Fruit fly (Drosophila melanogaster): ENCODE data around the gene PTPMT1.

DNA sequence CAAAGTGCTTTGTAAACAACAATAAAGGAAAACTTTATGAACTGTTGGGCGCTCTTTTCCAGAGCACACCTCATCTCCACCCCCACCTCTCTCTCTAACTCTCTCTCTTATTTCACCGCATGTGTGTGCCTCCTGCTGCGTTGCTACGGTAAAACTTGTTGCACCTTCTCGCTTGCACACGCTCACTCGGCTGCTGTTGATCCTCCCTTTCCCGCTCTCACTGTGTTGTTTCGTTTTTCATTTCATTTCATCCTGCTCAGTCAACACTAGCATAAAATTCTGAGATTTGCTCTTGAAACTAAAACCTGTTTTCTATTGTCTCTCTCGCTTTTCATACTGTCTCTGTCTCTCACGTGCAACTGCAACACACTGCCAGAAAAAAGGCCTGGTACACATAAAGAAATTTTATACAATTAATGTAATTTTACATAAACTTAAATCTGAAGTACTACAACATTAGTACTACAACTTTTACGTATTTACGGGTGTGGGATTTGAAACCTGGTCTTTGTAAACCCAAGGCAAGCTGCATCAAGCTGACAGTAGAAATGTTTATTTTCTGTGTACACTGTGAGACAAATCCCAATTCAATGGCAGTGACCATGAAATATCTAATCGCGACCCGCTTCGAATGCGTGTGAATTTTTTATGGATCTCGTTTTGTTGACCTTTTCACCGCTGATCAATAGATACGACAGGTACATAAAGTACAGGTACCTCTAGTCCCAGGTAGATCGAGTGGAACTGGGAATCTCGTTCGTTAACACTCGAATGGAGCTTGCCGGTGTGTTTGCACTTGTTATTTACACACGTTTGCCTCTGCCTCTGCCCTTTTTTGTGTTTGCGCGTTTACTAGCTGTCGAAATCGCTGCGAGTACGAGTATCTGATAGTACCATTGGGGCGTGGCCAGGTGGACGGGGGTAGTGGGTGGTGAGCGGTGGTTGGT, 24.6 kb downstream of the PTPMT1 start:
- peak; percentile 33 for TF ChIP-seq CG7101 (tag; optimal IDR thresholded peaks at IDR 0.05)
- peak; percentile 17 for TF ChIP-seq ovo (GFP tag; optimal IDR thresholded peaks at IDR 0.05)
- TF ChIP-seq Crg-1 (GFP tag; optimal IDR thresholded peaks at IDR 0.05) = peak; percentile 62

Measured in whole organism, adult.